Fruit fly (Drosophila melanogaster): Measurements from ENCODE around the gene N.

- TF ChIP-seq CG8478 (optimal IDR thresholded peaks at IDR 0.05): no peak
- TF ChIP-seq CTCF (optimal IDR thresholded peaks at IDR 0.05): no peak
Measured at dm6 chrX:3161542-3162377, 27.1 kb downstream of the N start.
